Fruit fly (Drosophila melanogaster): ENCODE results near the gene Ptpa.

The Ptpa gene

DNA sequence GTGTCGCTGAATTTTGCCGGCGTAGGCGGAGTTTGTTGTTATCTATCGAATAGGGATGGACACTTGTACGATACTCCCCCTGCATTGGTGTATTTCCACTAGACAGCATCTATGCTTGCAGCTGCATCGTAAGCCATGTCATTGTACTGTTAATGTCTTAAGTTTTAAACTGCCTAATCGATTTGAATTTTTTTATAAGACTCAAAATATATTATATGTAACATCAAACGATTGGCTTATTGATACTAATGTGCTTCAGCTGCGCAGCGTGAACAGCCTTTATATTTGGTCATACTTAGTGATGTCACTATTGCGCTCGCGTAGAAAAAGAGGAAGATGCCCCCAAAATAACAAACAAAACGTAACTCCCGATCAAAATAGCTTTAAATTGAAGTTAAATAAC, at the start of gene Ptpa, which contains the start of gene CG9662 (continued):
- peak; percentile 75 for TF ChIP-seq Mad (GFP tag; optimal IDR thresholded peaks at IDR 0.05)
- no peak for TF ChIP-seq exex (tag; optimal IDR thresholded peaks at IDR 0.05)
- TF ChIP-seq ranshi (GFP tag; IDR thresholded peaks at IDR 0.05), result peak; percentile 90
- TF ChIP-seq cg (GFP tag; optimal IDR thresholded peaks at IDR 0.05), result no peak
- TF ChIP-seq CG9876 (GFP tag; optimal IDR thresholded peaks at IDR 0.05), result peak; percentile 76
- peak; percentile 98 for TF ChIP-seq MBD-R2 (GFP tag; IDR thresholded peaks at IDR 0.05)
- no peak for TF ChIP-seq sim (GFP tag; IDR thresholded peaks at IDR 0.05)
- TF ChIP-seq CG15696 (tag; optimal IDR thresholded peaks at IDR 0.05), result peak; percentile 84
- peak; percentile 84 for TF ChIP-seq dm (GFP tag; optimal IDR thresholded peaks at IDR 0.05)
- peak; percentile 89 for TF ChIP-seq CG12391 (tag; optimal IDR thresholded peaks at IDR 0.05)
- peak in 1 of 2 experiments; percentile 43 for TF ChIP-seq Dfd (GFP tag; optimal IDR thresholded peaks at IDR 0.05)
- TF ChIP-seq lola (GFP tag; optimal IDR thresholded peaks at IDR 0.05), result peak in 2 of 3 experiments; percentile 67 to 70
- TF ChIP-seq Lhr (GFP tag; optimal IDR thresholded peaks at IDR 0.05), result peak; percentile 78
- TF ChIP-seq CG7556 (GFP tag; optimal IDR thresholded peaks at IDR 0.05), result peak; percentile 43
- TF ChIP-seq Rx (GFP tag; IDR thresholded peaks at IDR 0.05), result peak; percentile 72
- peak; percentile 35 for TF ChIP-seq Dp (GFP tag; optimal IDR thresholded peaks at IDR 0.05)
- peak; percentile 91 for TF ChIP-seq CG30403 (GFP tag; optimal IDR thresholded peaks at IDR 0.05)
- TF ChIP-seq Ssrp (tag; optimal IDR thresholded peaks at IDR 0.05), result peak; percentile 79
- TF ChIP-seq croc (GFP tag; conservative IDR thresholded peaks at IDR 0.05), result peak; percentile 80
- TF ChIP-seq nerfin-2 (GFP tag; IDR thresholded peaks at IDR 0.05; ENCODE audit: partially characterized antibody), result peak; percentile 79
- peak; percentile 79 for TF ChIP-seq Atf3 (GFP tag; optimal IDR thresholded peaks at IDR 0.05)
- peak; percentile 88 for TF ChIP-seq CG14860 (GFP tag; IDR thresholded peaks at IDR 0.05; ENCODE audit: partially characterized antibody)
- TF ChIP-seq crp (GFP tag; optimal IDR thresholded peaks at IDR 0.05), result peak in 1 of 2 experiments; percentile 42
- peak; percentile 79 for TF ChIP-seq Atf6 (GFP tag; IDR thresholded peaks at IDR 0.05)
- peak; percentile 44 for TF ChIP-seq schlank (tag; optimal IDR thresholded peaks at IDR 0.05)
- peak; percentile 63 for TF ChIP-seq Awh (GFP tag; IDR thresholded peaks at IDR 0.05)
- TF ChIP-seq dan (GFP tag; IDR thresholded peaks at IDR 0.05), result peak; percentile 72
- TF ChIP-seq CrebB (tag; optimal IDR thresholded peaks at IDR 0.05), result no peak
- peak; percentile 84 for TF ChIP-seq Dad (GFP tag; optimal IDR thresholded peaks at IDR 0.05)
- TF ChIP-seq Ets97D (GFP tag; optimal IDR thresholded peaks at IDR 0.05), result peak; percentile 80
- peak; percentile 47 for TF ChIP-seq HHEX (GFP tag; optimal IDR thresholded peaks at IDR 0.05)
- no peak for TF ChIP-seq CG1832 (GFP tag; optimal IDR thresholded peaks at IDR 0.05)
- TF ChIP-seq lbe (GFP tag; optimal IDR thresholded peaks at IDR 0.05), result no peak
- peak; percentile 78 for TF ChIP-seq CG7839 (tag; optimal IDR thresholded peaks at IDR 0.05)
- peak; percentile 42 for TF ChIP-seq CG18011 (GFP tag; optimal IDR thresholded peaks at IDR 0.05)
- peak; percentile 64 for TF ChIP-seq Oli (tag; optimal IDR thresholded peaks at IDR 0.05)
- peak; percentile 2 for TF ChIP-seq CG15073 (GFP tag; optimal IDR thresholded peaks at IDR 0.05)
- peak; percentile 79 for TF ChIP-seq hkb (optimal IDR thresholded peaks at IDR 0.05)
- peak; percentile 70 for TF ChIP-seq hkb (GFP tag; IDR thresholded peaks at IDR 0.05)
- peak; percentile 77 for TF ChIP-seq Max (GFP tag; optimal IDR thresholded peaks at IDR 0.05)
- no peak for TF ChIP-seq fru (optimal IDR thresholded peaks at IDR 0.05)
- TF ChIP-seq CG11723 (GFP tag; optimal IDR thresholded peaks at IDR 0.05), result no peak
- TF ChIP-seq Hsf (GFP tag; optimal IDR thresholded peaks at IDR 0.05), result peak; percentile 91
- peak; percentile 59 for TF ChIP-seq gfzf (GFP tag; optimal IDR thresholded peaks at IDR 0.05)
- TF ChIP-seq zfh1 (GFP tag; IDR thresholded peaks at IDR 0.05), result peak; percentile 80
- TF ChIP-seq CG11560 (tag; IDR thresholded peaks at IDR 0.05), result peak; percentile 68; the same call in 2 of the 3 replicates
- peak; percentile 66; the same call in 1 of the 3 replicates for TF ChIP-seq jigr1 (GFP tag; IDR thresholded peaks at IDR 0.05)
- no peak for TF ChIP-seq crol (GFP tag; IDR thresholded peaks at IDR 0.05)
- peak; percentile 81 for TF ChIP-seq CG14667 (GFP tag; IDR thresholded peaks at IDR 0.05)
- TF ChIP-seq kay (GFP tag; optimal IDR thresholded peaks at IDR 0.05), result peak; percentile 32
- TF ChIP-seq CG13775 (GFP tag; optimal IDR thresholded peaks at IDR 0.05), result peak; percentile 87
